Fruit fly (Drosophila melanogaster) whole organism, embryonic: Measurements from ENCODE around the gene slow.

ENCODE experiments used
- Bgb ChIP-seq: fragments of 200-800 bp; sonication (Bioruptor generic); IDR thresholded peaks from 2 replicates; pipeline ENCODE4 v1.3.6; 2022; ENCODE audit warnings: missing biosample characterization, missing genetic modification characterization; ENCODE audit not compliant: partially characterized antibody
- CG10147 ChIP-seq: fragments of 200-800 bp; sonication (Bioruptor generic); optimal IDR thresholded peaks from 2 replicates; lab custom pipeline; 2019; ENCODE audit warnings: missing biosample characterization, mild to moderate bottlenecking, missing genetic modification characterization, moderate library complexity
- CG10543 ChIP-seq: fragments of 200-800 bp; sonication (Bioruptor generic); optimal IDR thresholded peaks from 3 replicates; lab custom pipeline; 2017; ENCODE audit warnings: missing biosample characterization, mild to moderate bottlenecking, missing genetic modification characterization, moderate library complexity
- CG11456 ChIP-seq: fragments of 200-800 bp; sonication (Bioruptor generic); IDR thresholded peaks from 3 replicates; pipeline ENCODE4 v1.3.6; 2022; ENCODE audit warnings: missing biosample characterization, missing genetic modification characterization
- CG12155 ChIP-seq: fragments of 200-800 bp; sonication (Bioruptor generic); optimal IDR thresholded peaks from 3 replicates; lab custom pipeline; 2016; ENCODE audit warnings: missing biosample characterization, missing genetic modification characterization
- CG12769 ChIP-seq: fragments of 200-800 bp; sonication (Bioruptor generic); optimal IDR thresholded peaks from 2 replicates; lab custom pipeline; 2019; ENCODE audit warnings: missing biosample characterization, mild to moderate bottlenecking, missing genetic modification characterization, moderate library complexity
- CG13296 ChIP-seq: fragments of 200-800 bp; sonication (Bioruptor generic); optimal IDR thresholded peaks from 3 replicates; lab custom pipeline; 2018; ENCODE audit warnings: missing biosample characterization, mild to moderate bottlenecking, missing genetic modification characterization
- CG13894 ChIP-seq: fragments of 200-800 bp; sonication (Bioruptor generic); optimal IDR thresholded peaks from 3 replicates; lab custom pipeline; 2018; ENCODE audit warnings: missing biosample characterization, mild to moderate bottlenecking, missing genetic modification characterization, moderate library complexity
- CG15514 ChIP-seq: fragments of 200-800 bp; sonication (Bioruptor generic); optimal IDR thresholded peaks from 3 replicates; lab custom pipeline; 2017; ENCODE audit warnings: missing biosample characterization, missing genetic modification characterization, mild to moderate bottlenecking, moderate library complexity, missing genetic modification reagents
- CG17328 ChIP-seq: fragments of 200-800 bp; sonication (Bioruptor generic); IDR thresholded peaks from 2 replicates; pipeline ENCODE4 v1.3.6; 2022; ENCODE audit warnings: missing biosample characterization, missing genetic modification characterization
- CG17829 ChIP-seq: fragments of 200-800 bp; optimal IDR thresholded peaks from 2 replicates; lab custom pipeline; 2019; ENCODE audit warnings: missing biosample characterization, mild to moderate bottlenecking, missing genetic modification characterization, moderate library complexity
- CG2129 ChIP-seq: fragments of 200-800 bp; sonication (Bioruptor generic); IDR thresholded peaks from 2 replicates; pipeline ENCODE4 v1.3.6; 2022; ENCODE audit warnings: missing biosample characterization, missing genetic modification characterization; ENCODE audit not compliant: partially characterized antibody
- CG2889 ChIP-seq: fragments of 200-800 bp; sonication (Bioruptor generic); IDR thresholded peaks from 3 replicates; pipeline ENCODE4 v1.3.6; 2022; ENCODE audit warnings: missing biosample characterization, missing genetic modification characterization
- CG4360 ChIP-seq: fragments of 200-800 bp; sonication (Bioruptor generic); IDR thresholded peaks from 2 replicates; pipeline ENCODE4 v1.3.6; 2022; ENCODE audit warnings: missing biosample characterization, missing genetic modification characterization
- CG6654 ChIP-seq: fragments of 200-800 bp; sonication (Bioruptor generic); optimal IDR thresholded peaks from 2 replicates; lab custom pipeline; 2017; ENCODE audit warnings: missing biosample characterization, mild to moderate bottlenecking, missing genetic modification characterization
- CG9932 ChIP-seq: fragments of 200-800 bp; sonication (Bioruptor generic); IDR thresholded peaks from 2 replicates; pipeline ENCODE4 v1.3.6; 2022; ENCODE audit warnings: missing biosample characterization, missing genetic modification characterization
- D ChIP-seq, 2 experiments: fragments of 200-800 bp in 1 of 2; fragments of >200 bp in 1 of 2; sonication (Bioruptor generic) in 1 of 2; optimal IDR thresholded peaks; 2 replicates in 1 of 2; 3 replicates in 1 of 2; lab custom pipeline; 2017; ENCODE audit warnings: mild to moderate bottlenecking in 1 of 2, missing biosample characterization in 1 of 2, missing genetic modification characterization in 1 of 2, missing genetic modification reagents in 1 of 2
- Dek ChIP-seq: fragments of 200-800 bp; sonication (Bioruptor generic); optimal IDR thresholded peaks from 3 replicates; lab custom pipeline; 2019; ENCODE audit warnings: missing biosample characterization, mild to moderate bottlenecking, missing genetic modification characterization, moderate library complexity
- Dll ChIP-seq: fragments of 200-800 bp; sonication (Bioruptor generic); IDR thresholded peaks from 4 replicates; pipeline ENCODE4 v1.3.6; 2022; ENCODE audit warnings: missing biosample characterization, missing genetic modification characterization; ENCODE audit not compliant: partially characterized antibody
- ERR ChIP-seq: fragments of 200-800 bp; sonication (Bioruptor generic); optimal IDR thresholded peaks from 2 replicates; lab custom pipeline; 2016; ENCODE audit warnings: missing biosample characterization, missing genetic modification characterization
- Ets65A ChIP-seq: fragments of 200-800 bp; sonication (Bioruptor generic); peaks from one replicate; lab custom pipeline; 2016; ENCODE audit warnings: missing biosample characterization, missing genetic modification characterization
- Jarid2 ChIP-seq: fragments of 200-800 bp; sonication (Bioruptor generic); optimal IDR thresholded peaks from 3 replicates; lab custom pipeline; 2017; ENCODE audit warnings: mild to moderate bottlenecking, missing biosample characterization, missing genetic modification reagents, missing genetic modification characterization
- Med ChIP-seq: fragments of 200-800 bp; sonication (Bioruptor generic); peaks from one replicate; lab custom pipeline; 2016; ENCODE audit warnings: missing biosample characterization, missing genetic modification characterization, mild to moderate bottlenecking, inconsistent platforms, moderate library complexity
- NC2α ChIP-seq: fragments of 200-800 bp; sonication (Bioruptor generic); optimal IDR thresholded peaks from 2 replicates; lab custom pipeline; 2016; ENCODE audit warnings: missing biosample characterization, missing genetic modification characterization
- Pdp1 ChIP-seq, 2 experiments: fragments of 200-800 bp; sonication (Bioruptor generic); optimal IDR thresholded peaks; 3 replicates each; lab custom pipeline; 2016; ENCODE audit warnings: missing biosample characterization in 2 of 2, missing genetic modification characterization in 2 of 2, mild to moderate bottlenecking in 1 of 2, moderate library complexity in 1 of 2
- Side ChIP-seq: fragments of 200-800 bp; sonication (Bioruptor generic); optimal IDR thresholded peaks from 2 replicates; lab custom pipeline; 2016; ENCODE audit warnings: missing biosample characterization, missing genetic modification characterization
- Six4 ChIP-seq: fragments of 200-800 bp; sonication (Bioruptor generic); optimal IDR thresholded peaks from 2 replicates; lab custom pipeline; 2016; ENCODE audit warnings: missing biosample characterization, missing genetic modification characterization
- emc ChIP-seq: fragments of 200-800 bp; sonication (Bioruptor generic); optimal IDR thresholded peaks from 2 replicates; lab custom pipeline; 2016; ENCODE audit warnings: missing biosample characterization, missing genetic modification characterization
- mirr ChIP-seq: fragments of 200-800 bp; sonication (Bioruptor generic); optimal IDR thresholded peaks from 3 replicates; lab custom pipeline; 2018; ENCODE audit warnings: missing biosample characterization, mild to moderate bottlenecking, missing genetic modification characterization
- org-1 ChIP-seq: fragments of 200-800 bp; sonication (Bioruptor generic); optimal IDR thresholded peaks from 2 replicates; lab custom pipeline; 2017; ENCODE audit warnings: missing biosample characterization, missing genetic modification characterization
- otp ChIP-seq: fragments of 200-800 bp; sonication (Bioruptor generic); IDR thresholded peaks from 3 replicates; pipeline ENCODE4, ENCODE4 v1.3.6; 2022; ENCODE audit warnings: missing biosample characterization, missing genetic modification characterization
- salm ChIP-seq: fragments of 200-800 bp; sonication (Bioruptor generic); optimal IDR thresholded peaks from 2 replicates; lab custom pipeline; 2018; ENCODE audit warnings: missing biosample characterization, mild to moderate bottlenecking, missing genetic modification characterization
- scrt ChIP-seq: fragments of 200-800 bp; sonication (Bioruptor generic); optimal IDR thresholded peaks from 2 replicates; lab custom pipeline; 2018; ENCODE audit warnings: missing biosample characterization, mild to moderate bottlenecking, missing genetic modification characterization, moderate library complexity
- slou ChIP-seq: fragments of 200-800 bp; sonication (Bioruptor generic); optimal IDR thresholded peaks from 3 replicates; lab custom pipeline; 2016; ENCODE audit warnings: missing biosample characterization, missing genetic modification characterization
- stwl ChIP-seq: fragments of 200-800 bp; sonication (Bioruptor generic); optimal IDR thresholded peaks from 3 replicates; lab custom pipeline; 2018; ENCODE audit warnings: missing biosample characterization, mild to moderate bottlenecking, missing genetic modification characterization, moderate library complexity
- tin ChIP-seq: fragments of 200-800 bp; sonication (Bioruptor generic); optimal IDR thresholded peaks from 3 replicates; lab custom pipeline; 2016; ENCODE audit warnings: missing biosample characterization, missing genetic modification characterization
- toy ChIP-seq: fragments of 200-800 bp; sonication (Bioruptor generic); IDR thresholded peaks from 2 replicates; pipeline ENCODE4 v1.3.6; 2022; ENCODE audit warnings: missing biosample characterization, missing genetic modification characterization
- unc-4 ChIP-seq: fragments of 200-800 bp; sonication (Bioruptor generic); IDR thresholded peaks from 2 replicates; pipeline ENCODE4 v1.3.6; 2022; ENCODE audit warnings: missing biosample characterization, missing genetic modification characterization; ENCODE audit not compliant: partially characterized antibody
- yki ChIP-seq: fragments of >200 bp; optimal IDR thresholded peaks from 3 replicates; lab custom pipeline; 2018

The slow gene

DNA sequence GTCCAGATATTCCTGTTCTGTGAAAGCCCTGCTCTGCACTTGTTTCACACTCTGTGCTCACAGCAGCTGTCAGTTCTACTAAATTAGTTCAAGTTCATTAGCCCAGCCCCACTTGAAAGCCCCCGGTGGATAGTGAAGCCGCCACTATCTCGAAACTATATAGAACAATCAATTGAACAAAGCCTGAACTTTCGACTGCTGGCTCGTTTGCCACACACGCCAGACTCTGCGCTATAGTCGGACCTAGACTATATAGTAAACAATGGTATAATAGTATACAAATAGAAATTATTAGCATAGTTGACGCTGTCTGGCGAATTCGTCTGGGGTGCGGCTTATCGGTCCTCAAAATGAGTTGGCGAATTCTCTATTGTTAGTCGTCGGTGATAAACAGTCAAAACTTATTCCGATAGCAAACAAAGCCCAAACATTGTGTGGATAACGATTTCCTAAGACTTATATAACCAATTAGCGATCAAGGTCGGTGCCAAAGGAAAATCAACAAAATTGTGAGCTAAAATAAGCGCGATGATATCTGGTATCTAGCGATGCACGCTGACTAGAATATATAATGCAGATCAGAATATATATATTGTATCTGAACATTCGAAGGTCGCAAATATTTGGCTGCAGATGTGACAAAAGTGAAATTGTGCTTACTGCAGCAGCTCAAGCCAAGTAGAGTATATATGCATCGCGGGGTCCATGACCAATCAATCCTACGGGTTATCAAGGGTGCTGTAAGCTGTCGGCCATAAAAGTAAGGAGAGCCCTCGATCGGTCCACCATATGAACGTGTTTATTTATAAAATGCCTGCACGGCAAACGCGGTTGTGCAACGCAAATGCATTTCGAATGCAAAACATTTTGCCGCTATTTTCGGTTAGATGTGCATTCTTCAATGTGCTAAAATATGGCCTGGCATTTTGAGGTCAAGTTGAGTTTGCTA is 31.4 kb downstream of the slow start (continued):
- TF ChIP-seq Six4 (GFP tag; lab: Kevin White, UChicago) (no peak), CG12769 (peak; percentile 61), scrt (no peak), Ets65A (GFP tag; lab: Kevin White, UChicago) (peak; percentile 31), Dll (GFP tag; lab: Robert Waterston, UW) (no peak), CG2889 (GFP tag; lab: Robert Waterston, UW) (no peak), salm (tag; lab: Kevin White, UChicago) (no peak), D (optimal IDR thresholded peaks at IDR 0.05; lab: Kevin White, UChicago) (no peak), D (GFP tag; optimal IDR thresholded peaks at IDR 0.05; lab: Kevin White, UChicago) (no peak), CG9932 (GFP tag; lab: Robert Waterston, UW) (no peak), CG4360 (no peak), CG15514 (peak; percentile 6), Pdp1 (GFP tag; optimal IDR thresholded peaks at IDR 0.05; lab: Kevin White, UChicago) (peak in 1 of 2 experiments; percentile 92), Bgb (GFP tag; lab: Robert Waterston, UW) (no peak), yki (lab: Kevin White, UChicago) (no peak), toy (no peak), CG2129 (GFP tag; lab: Robert Waterston, UW) (no peak), CG10147 (GFP tag; lab: Kevin White, UChicago) (no peak), CG17328 (GFP tag; lab: Robert Waterston, UW) (no peak), CG13296 (GFP tag; lab: Kevin White, UChicago) (no peak), ERR (no peak), emc (GFP tag; lab: Kevin White, UChicago) (no peak), mirr (GFP tag; lab: Kevin White, UChicago) (peak; percentile 35), CG12155 (GFP tag; lab: Kevin White, UChicago) (no peak), CG11456 (GFP tag; lab: Robert Waterston, UW) (no peak), CG13894 (tag; lab: Kevin White, UChicago) (peak; percentile 87), tin (GFP tag; lab: Kevin White, UChicago) (no peak), Side (no peak), slou (no peak), CG17829 (tag; lab: Kevin White, UChicago) (no peak), unc-4 (GFP tag; lab: Robert Waterston, UW) (no peak), Dek (tag; lab: Kevin White, UChicago) (no peak), stwl (tag; lab: Kevin White, UChicago) (no peak), Med (GFP tag; lab: Kevin White, UChicago) (peak; percentile 72), CG10543 (GFP tag; lab: Kevin White, UChicago) (peak; percentile 63), otp (GFP tag; lab: Robert Waterston, UW) (no peak), CG6654 (GFP tag; lab: Kevin White, UChicago) (no peak), Jarid2 (no peak), NC2α (GFP tag; lab: Kevin White, UChicago) (no peak)

DNA sequence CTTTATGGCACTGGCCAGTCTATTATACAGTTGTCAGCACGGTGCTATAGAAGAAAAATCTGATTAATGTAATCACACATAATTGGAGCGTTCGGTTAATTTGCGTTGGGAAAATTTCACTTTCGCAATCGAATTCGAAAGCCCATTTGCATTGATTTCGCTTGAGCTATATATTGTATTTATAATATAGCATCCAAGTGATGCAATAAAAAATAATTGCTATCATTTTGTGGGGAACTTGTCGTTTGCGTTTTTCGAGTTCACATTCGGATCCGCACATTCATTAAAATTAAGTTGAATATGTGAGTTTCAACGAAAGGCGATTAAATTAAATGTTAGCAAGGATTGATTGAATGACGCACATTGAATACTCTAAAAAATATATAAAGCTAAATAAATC is 32.8 kb downstream of the slow start:
- TF ChIP-seq org-1 (GFP tag; lab: Kevin White, UChicago) = no peak
- no peak for TF ChIP-seq D (optimal IDR thresholded peaks at IDR 0.05; lab: Kevin White, UChicago)
- TF ChIP-seq D (GFP tag; optimal IDR thresholded peaks at IDR 0.05; lab: Kevin White, UChicago) = no peak
